Worm (Caenorhabditis elegans) whole organism, young adult: ENCODE data around the gene E01B7.2.
A peak's percentile ranks its signal among the peaks of the same experiment; 100 is the strongest.

Source experiments
- B0035.1 ChIP-seq: sonication (generic microtip); optimal IDR thresholded peaks from 2 replicates; lab custom pipeline; 2016; ENCODE audit warnings: missing genetic modification characterization, mild to moderate bottlenecking, missing compliant biosample characterization, missing genotype, missing genetic modification reagents
- B0261.1 ChIP-seq: sonication (generic microtip); optimal IDR thresholded peaks from 2 replicates; lab custom pipeline; 2016; ENCODE audit warnings: mild to moderate bottlenecking, missing genetic modification characterization, moderate library complexity, missing compliant biosample characterization
- F39B2.1 ChIP-seq: fragments of 200-800 bp; sonication (Bioruptor generic); IDR thresholded peaks from 2 replicates; pipeline ENCODE4 v1.3.6; 2022; ENCODE audit warnings: missing genetic modification reagents, missing genetic modification characterization, missing compliant biosample characterization
- K11D2.4 ChIP-seq: fragments of 200-800 bp; sonication (Bioruptor generic); IDR thresholded peaks from 2 replicates; pipeline ENCODE4 v1.3.6; 2022; ENCODE audit warnings: missing genetic modification reagents, missing genetic modification characterization, missing compliant biosample characterization
- K12H6.12 ChIP-seq: fragments of 200-800 bp; sonication (Bioruptor generic); optimal IDR thresholded peaks from 2 replicates; lab custom pipeline; 2018; ENCODE audit warnings: mild to moderate bottlenecking, missing genetic modification characterization, missing compliant biosample characterization
- T07F8.4 ChIP-seq: sonication (generic microtip); optimal IDR thresholded peaks from 2 replicates; lab custom pipeline; 2016; ENCODE audit warnings: mild to moderate bottlenecking, missing genetic modification characterization, moderate library complexity, missing compliant biosample characterization
- Y53G8AR.9 ChIP-seq: fragments of 200-800 bp; sonication (Bioruptor generic); conservative IDR thresholded peaks from 2 replicates; pipeline ENCODE4 v1.3.6; 2022; ENCODE audit warnings: missing genetic modification reagents, missing genetic modification characterization, missing compliant biosample characterization
- Y67H2A.10 ChIP-seq: fragments of 200-800 bp; sonication (Bioruptor generic); conservative IDR thresholded peaks from 2 replicates; pipeline ENCODE4 v1.3.6; 2022; ENCODE audit warnings: missing genetic modification reagents, missing genetic modification characterization, missing compliant biosample characterization
- aptf-2 ChIP-seq: fragments of 200-800 bp; sonication (Bioruptor generic); conservative IDR thresholded peaks from 2 replicates; pipeline ENCODE4 v1.3.6; 2022; ENCODE audit warnings: missing genetic modification reagents, missing genetic modification characterization, missing compliant biosample characterization
- athp-1 ChIP-seq: sonication (generic microtip); optimal IDR thresholded peaks from 2 replicates; lab custom pipeline; 2017; ENCODE audit warnings: mild to moderate bottlenecking, missing genetic modification characterization, missing compliant biosample characterization
- bed-2 ChIP-seq: fragments of 200-800 bp; sonication (Bioruptor generic); IDR thresholded peaks from 2 replicates; pipeline ENCODE4 v1.3.6; 2022; ENCODE audit warnings: missing genetic modification reagents, missing genetic modification characterization, missing compliant biosample characterization
- ccch-3 ChIP-seq: fragments of 200-800 bp; sonication (Bioruptor generic); optimal IDR thresholded peaks from 2 replicates; lab custom pipeline; 2018; ENCODE audit warnings: mild to moderate bottlenecking, missing genetic modification characterization, missing compliant biosample characterization
- ceh-58 ChIP-seq: fragments of 200-800 bp; sonication (Bioruptor generic); IDR thresholded peaks from 2 replicates; pipeline ENCODE4 v1.3.6; 2022; ENCODE audit warnings: missing genetic modification characterization, missing compliant biosample characterization
- die-1 ChIP-seq: sonication (generic microtip); optimal IDR thresholded peaks from 2 replicates; lab custom pipeline; 2016; ENCODE audit warnings: missing genotype, mild to moderate bottlenecking, missing genetic modification characterization, missing compliant biosample characterization
- egl-44 ChIP-seq: fragments of 200-800 bp; sonication (Bioruptor generic); IDR thresholded peaks from 2 replicates; pipeline ENCODE4 v1.3.6; 2022; ENCODE audit warnings: missing genetic modification reagents, missing genetic modification characterization, missing compliant biosample characterization
- ekl-4 ChIP-seq: fragments of 200-800 bp; sonication (Bioruptor generic); IDR thresholded peaks from 2 replicates; pipeline ENCODE4 v1.3.6; 2022; ENCODE audit warnings: missing genetic modification reagents, missing genetic modification characterization, missing compliant biosample characterization
- hmg-20 ChIP-seq: fragments of 200-800 bp; sonication (Bioruptor generic); IDR thresholded peaks from 2 replicates; pipeline ENCODE4 v1.3.6; 2022; ENCODE audit warnings: missing genetic modification reagents, missing genetic modification characterization, missing compliant biosample characterization
- hrde-1 ChIP-seq: sonication (generic microtip); optimal IDR thresholded peaks from 2 replicates; lab custom pipeline; 2016; ENCODE audit warnings: missing genetic modification characterization, mild to moderate bottlenecking, missing compliant biosample characterization, moderate library complexity, missing genotype, missing genetic modification reagents, borderline replicate concordance
- hsf-1 ChIP-seq: fragments of 200-800 bp; sonication (Bioruptor generic); IDR thresholded peaks from 2 replicates; pipeline ENCODE4 v1.3.6; 2022; ENCODE audit warnings: missing genetic modification reagents, missing genetic modification characterization, missing compliant biosample characterization
- lag-1 ChIP-seq: fragments of 200-800 bp; sonication (Bioruptor generic); IDR thresholded peaks from 2 replicates; pipeline ENCODE4 v1.3.6; 2022; ENCODE audit warnings: missing genetic modification reagents, missing genetic modification characterization, missing compliant biosample characterization
- let-526 ChIP-seq: fragments of 200-800 bp; sonication (Bioruptor generic); IDR thresholded peaks from 2 replicates; pipeline ENCODE4 v1.3.6; 2022; ENCODE audit warnings: missing genetic modification reagents, missing genetic modification characterization, missing compliant biosample characterization
- let-607 ChIP-seq, 2 experiments: fragments of 200-800 bp in 1 of 2; sonication (Bioruptor generic) in 1 of 2; sonication (generic microtip) in 1 of 2; optimal IDR thresholded peaks; 2 replicates each; lab custom pipeline; 2016 to 2018; ENCODE audit warnings: mild to moderate bottlenecking in 2 of 2, missing compliant biosample characterization in 2 of 2, missing genetic modification characterization in 2 of 2, moderate library complexity in 2 of 2, missing genotype in 1 of 2
- lin-40 ChIP-seq: sonication (generic microtip); optimal IDR thresholded peaks from 2 replicates; lab custom pipeline; 2016; ENCODE audit warnings: missing genetic modification characterization, mild to moderate bottlenecking, missing compliant biosample characterization, missing genotype, missing genetic modification reagents
- lsy-27 ChIP-seq: sonication (generic microtip); optimal IDR thresholded peaks from 2 replicates; lab custom pipeline; 2017; ENCODE audit warnings: missing genetic modification characterization, mild to moderate bottlenecking, missing compliant biosample characterization, antibody characterized with exemption, missing genotype, borderline replicate concordance; ENCODE audit not compliant: insufficient read depth
- madf-10 ChIP-seq: sonication (generic microtip); optimal IDR thresholded peaks from 2 replicates; lab custom pipeline; 2016; ENCODE audit warnings: mild to moderate bottlenecking, missing genetic modification characterization, missing compliant biosample characterization
- madf-6 ChIP-seq: fragments of 200-800 bp; sonication (Bioruptor generic); IDR thresholded peaks from 2 replicates; pipeline ENCODE4 v1.3.6; 2022; ENCODE audit warnings: missing genetic modification reagents, missing genetic modification characterization, missing compliant biosample characterization
- madf-8 ChIP-seq: fragments of 200-800 bp; sonication (Bioruptor generic); conservative IDR thresholded peaks from 2 replicates; pipeline ENCODE4 v1.3.6; 2022; ENCODE audit warnings: missing genetic modification reagents, missing genetic modification characterization, missing compliant biosample characterization
- mcd-1 ChIP-seq: fragments of 200-800 bp; sonication (Bioruptor generic); IDR thresholded peaks from 2 replicates; pipeline ENCODE4 v1.3.6; 2022; ENCODE audit warnings: missing genetic modification reagents, missing genetic modification characterization, missing compliant biosample characterization
- nfyb-1 ChIP-seq: fragments of 200-800 bp; sonication (Bioruptor generic); IDR thresholded peaks from 2 replicates; pipeline ENCODE4 v1.3.6; 2022; ENCODE audit warnings: missing genetic modification reagents, missing genetic modification characterization, missing compliant biosample characterization
- pbrm-1 ChIP-seq: fragments of 200-800 bp; sonication (Bioruptor generic); IDR thresholded peaks from 2 replicates; pipeline ENCODE4 v1.3.6; 2022; ENCODE audit warnings: missing genetic modification reagents, missing genetic modification characterization, missing compliant biosample characterization
- repo-1 ChIP-seq: sonication (generic microtip); optimal IDR thresholded peaks from 2 replicates; lab custom pipeline; 2017; ENCODE audit warnings: mild to moderate bottlenecking, missing genetic modification characterization, missing compliant biosample characterization
- rpc-1 ChIP-seq, 2 experiments: fragments of 150-350 bp in 1 of 2; sonication (generic microtip) in 1 of 2; optimal IDR thresholded peaks; 2 replicates each; lab custom pipeline; 2014 to 2018; ENCODE audit warnings: missing biosample characterization in 1 of 2, missing genetic modification characterization in 1 of 2, missing genetic modification reagents in 1 of 2, missing genotype in 1 of 2
- sea-2 ChIP-seq: fragments of 200-800 bp; sonication (Bioruptor generic); IDR thresholded peaks from 2 replicates; pipeline ENCODE4 v1.3.6; 2022; ENCODE audit warnings: missing genetic modification characterization, missing compliant biosample characterization
- snpc-1.1 ChIP-seq: sonication (generic microtip); optimal IDR thresholded peaks from 2 replicates; lab custom pipeline; 2017; ENCODE audit warnings: missing genetic modification characterization, mild to moderate bottlenecking, missing compliant biosample characterization, antibody characterized with exemption, moderate library complexity, missing genotype, missing genetic modification reagents; ENCODE audit not compliant: insufficient read depth
- snpc-3.4 ChIP-seq: sonication (generic microtip); optimal IDR thresholded peaks from 2 replicates; lab custom pipeline; 2017; ENCODE audit warnings: missing genetic modification characterization, mild to moderate bottlenecking, missing compliant biosample characterization, antibody characterized with exemption, moderate library complexity, missing genotype, missing genetic modification reagents
- tbp1 ChIP-seq: fragments of 200-800 bp; sonication (Bioruptor generic); optimal IDR thresholded peaks from 2 replicates; lab custom pipeline; 2018; ENCODE audit warnings: mild to moderate bottlenecking, missing genetic modification characterization, missing compliant biosample characterization
- unc-130 ChIP-seq: sonication (generic microtip); optimal IDR thresholded peaks from 2 replicates; lab custom pipeline; 2016; ENCODE audit warnings: missing genetic modification reagents, missing genetic modification characterization, missing compliant biosample characterization
- unc-62 ChIP-seq: fragments of 150-350 bp; optimal IDR thresholded peaks from 2 replicates; lab custom pipeline; 2014; ENCODE audit warnings: missing biosample characterization, missing genetic modification reagents, missing genetic modification characterization
- xnd-1 ChIP-seq: sonication (generic microtip); optimal IDR thresholded peaks from 2 replicates; lab custom pipeline; 2016; ENCODE audit warnings: missing genotype, missing genetic modification reagents, missing genetic modification characterization, missing compliant biosample characterization
- zfh-2 ChIP-seq: fragments of 200-800 bp; sonication (Bioruptor generic); conservative IDR thresholded peaks from 2 replicates; pipeline ENCODE4 v1.3.6; 2022; ENCODE audit warnings: missing genetic modification reagents, missing genetic modification characterization, missing compliant biosample characterization

The E01B7.2 gene

DNA sequence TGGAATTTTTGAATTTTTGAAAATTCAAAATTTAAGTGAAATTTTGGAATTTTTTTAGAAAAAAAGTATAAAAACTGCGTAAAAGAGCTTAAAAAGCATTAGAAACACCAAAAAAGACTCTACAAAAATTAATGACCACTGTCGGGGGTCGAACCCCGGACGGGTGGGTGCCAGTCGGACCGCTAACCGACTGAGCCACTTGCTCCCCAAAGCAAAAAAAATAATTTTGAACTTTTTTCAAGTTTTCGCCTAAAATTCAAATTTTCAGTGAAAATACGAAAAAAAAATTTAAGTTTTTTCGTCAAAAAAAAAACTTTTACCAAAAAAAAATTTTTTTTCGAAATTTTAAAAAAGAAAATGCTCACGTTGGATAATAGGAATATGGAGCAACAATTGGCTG is 25.7 kb downstream of the E01B7.2 start:
- TF ChIP-seq aptf-2 (no peak), let-526 (GFP tag; lab: Robert Waterston, UW) (no peak), nfyb-1 (GFP tag; lab: Robert Waterston, UW) (no peak), lin-40 (tag; lab: Kevin White, UChicago) (no peak), tbp1 (GFP tag; lab: Kevin White, UChicago) (peak; percentile 73), xnd-1 (no peak), rpc-1 (optimal IDR thresholded peaks at IDR 0.05; lab: Kevin White, UChicago) (no peak), rpc-1 (tag; optimal IDR thresholded peaks at IDR 0.05; lab: Kevin White, UChicago) (peak; percentile 63)

DNA sequence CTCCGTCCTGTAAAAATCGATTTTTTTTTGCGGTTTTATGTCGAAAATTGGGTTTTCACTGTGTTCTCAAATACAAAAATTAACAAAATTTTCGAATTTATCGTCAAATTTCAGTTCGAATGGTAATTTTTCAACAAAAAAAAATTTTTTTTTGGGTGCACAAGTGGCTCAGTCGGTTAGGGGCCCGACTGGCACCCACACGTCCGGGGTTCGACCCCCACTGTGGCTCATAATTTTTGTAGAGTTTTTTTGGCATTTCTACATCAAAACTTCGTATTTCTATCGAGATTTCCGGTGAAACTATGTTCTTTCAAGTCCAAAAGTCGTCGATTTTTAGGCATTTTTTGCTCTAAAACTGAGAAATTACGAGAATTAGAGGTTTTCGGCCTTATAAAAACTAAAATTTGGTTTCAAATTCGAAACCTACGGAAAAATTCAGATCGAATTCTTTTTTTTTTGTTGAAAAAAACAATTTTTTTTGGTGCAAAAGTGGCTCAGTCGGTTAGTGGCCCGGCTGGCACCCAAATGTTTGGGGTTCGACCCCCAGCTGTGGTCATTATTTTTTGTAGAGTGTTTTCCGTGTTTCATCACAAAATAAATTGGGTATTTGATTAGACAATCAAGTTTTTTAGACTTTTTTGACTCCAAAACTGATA is 26.6 kb downstream of the E01B7.2 start:
- no peak for TF ChIP-seq let-607 (tag; optimal IDR thresholded peaks at IDR 0.05; lab: Kevin White, UChicago)
- no peak for TF ChIP-seq B0035.1 (tag; lab: Kevin White, UChicago)
- TF ChIP-seq B0261.1 (tag; lab: Kevin White, UChicago): peak; percentile 32
- no peak for TF ChIP-seq rpc-1 (optimal IDR thresholded peaks at IDR 0.05; lab: Kevin White, UChicago)
- peak; percentile 66 for TF ChIP-seq rpc-1 (tag; optimal IDR thresholded peaks at IDR 0.05; lab: Kevin White, UChicago)
- peak; percentile 56 for TF ChIP-seq tbp1 (GFP tag; lab: Kevin White, UChicago)

DNA sequence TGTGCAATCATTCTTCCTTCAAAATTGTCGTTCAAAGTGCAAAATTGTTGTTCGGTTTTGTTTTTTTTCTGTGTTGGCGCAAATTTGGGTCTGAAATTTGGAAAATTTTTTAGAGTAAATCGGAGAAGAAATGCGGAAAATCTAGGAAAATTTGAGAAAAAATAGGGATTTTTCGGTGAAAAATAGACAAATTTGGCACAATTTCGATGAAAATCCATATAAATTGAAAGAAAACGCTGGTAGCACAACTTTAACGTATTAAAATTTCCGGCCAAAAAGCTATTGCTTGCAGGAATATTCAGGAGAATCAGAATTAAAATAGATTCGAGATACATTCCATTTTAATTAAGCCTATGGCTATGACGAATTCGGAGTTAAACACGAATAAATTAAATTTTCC is 27.5 kb downstream of the E01B7.2 start, which contains the start of gene dpy-21:
TSS of gene dpy-21 (minus strand) at position 101 of the 400 bp plus-strand sequence.
- no peak for TF ChIP-seq K12H6.12
- no peak for TF ChIP-seq F39B2.1 (GFP tag; lab: Robert Waterston, UW)
- TF ChIP-seq Y67H2A.10 (GFP tag; lab: Robert Waterston, UW): no peak
- TF ChIP-seq die-1 (tag; lab: Kevin White, UChicago): no peak
- TF ChIP-seq unc-130 (GFP tag; lab: Kevin White, UChicago): no peak
- TF ChIP-seq madf-6 (GFP tag; lab: Robert Waterston, UW): no peak
- TF ChIP-seq ekl-4 (GFP tag; lab: Robert Waterston, UW): no peak
- no peak for TF ChIP-seq hrde-1 (tag; lab: Kevin White, UChicago)
- TF ChIP-seq ccch-3 (GFP tag; lab: Kevin White, UChicago): no peak
- no peak for TF ChIP-seq pbrm-1 (GFP tag; lab: Robert Waterston, UW)
- TF ChIP-seq ceh-58 (GFP tag; lab: Robert Waterston, UW): no peak
- no peak for TF ChIP-seq snpc-3.4 (tag; lab: Kevin White, UChicago)
- no peak for TF ChIP-seq sea-2
- no peak for TF ChIP-seq madf-8 (GFP tag; lab: Robert Waterston, UW)
- no peak for TF ChIP-seq bed-2
- TF ChIP-seq hmg-20 (GFP tag; lab: Robert Waterston, UW): no peak
- no peak for TF ChIP-seq athp-1 (tag; lab: Kevin White, UChicago)

DNA sequence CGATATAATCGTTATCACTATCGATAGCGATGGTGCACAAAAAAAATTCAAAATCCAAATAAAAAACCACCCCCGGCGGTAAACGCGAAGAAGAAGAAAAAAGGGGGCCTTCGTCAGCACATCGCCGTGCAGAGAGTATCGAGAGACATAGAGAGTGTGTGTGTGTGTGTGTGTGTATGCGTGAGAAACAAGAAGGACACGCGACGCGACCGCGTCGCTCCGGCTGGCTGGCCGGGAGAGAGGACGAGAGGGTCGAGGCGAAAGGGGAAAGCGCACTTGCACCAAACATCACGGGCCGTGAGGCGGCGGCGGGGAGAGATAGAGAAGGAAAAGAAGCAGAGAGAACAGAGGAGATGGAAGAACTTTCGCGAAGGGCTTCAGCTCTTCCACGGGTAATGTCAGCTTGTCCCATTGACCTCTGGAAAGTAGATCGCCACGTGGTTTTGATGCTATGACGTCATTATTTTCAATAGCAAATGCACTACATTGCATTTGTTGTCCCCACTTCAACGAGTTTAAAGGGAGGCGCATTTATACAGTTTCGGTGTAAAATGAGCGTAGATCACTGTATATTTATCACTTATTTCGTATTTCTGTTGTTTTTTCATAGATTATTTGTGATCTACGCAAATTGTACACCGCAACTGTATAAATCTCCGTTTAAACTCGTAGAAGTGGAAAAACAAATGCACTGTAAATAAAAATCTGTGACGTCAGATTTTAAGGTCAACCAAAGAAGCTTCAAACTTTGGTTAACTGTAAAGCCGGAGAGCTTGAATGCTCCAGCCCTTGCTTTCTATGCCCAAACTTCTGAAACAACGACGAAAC is 29.8 kb downstream of the E01B7.2 start, which contains the start of gene Y59A8B.24:
TSS of gene Y59A8B.24 (plus strand) at position 778 of the 828 bp plus-strand sequence.
- TF ChIP-seq K11D2.4 (GFP tag; lab: Robert Waterston, UW) (peak; percentile 87), zfh-2 (GFP tag; lab: Robert Waterston, UW) (peak; percentile 99), madf-10 (tag; lab: Kevin White, UChicago) (peak; percentile 91), snpc-1.1 (tag; lab: Kevin White, UChicago) (no peak), repo-1 (tag; lab: Kevin White, UChicago) (peak; percentile 53), B0035.1 (tag; lab: Kevin White, UChicago) (peak; percentile 70), egl-44 (GFP tag; lab: Robert Waterston, UW) (peak; percentile 67; the same call in 1 of the 2 replicates), hsf-1 (GFP tag; lab: Robert Waterston, UW) (no peak), Y53G8AR.9 (GFP tag; lab: Robert Waterston, UW) (peak; percentile 83; the same call in 1 of the 2 replicates), ceh-58 (GFP tag; lab: Robert Waterston, UW) (no peak), lsy-27 (peak; percentile 14), unc-62 (peak; percentile 45), T07F8.4 (peak; percentile 17), mcd-1 (GFP tag; lab: Robert Waterston, UW) (peak; percentile 89), lag-1 (GFP tag; lab: Robert Waterston, UW) (no peak)
